Fruit fly (Drosophila melanogaster): ENCODE measurements around the gene CG2182.

- TF ChIP-seq CG6854 (GFP tag; optimal IDR thresholded peaks at IDR 0.05) (no peak), CG16779 (tag; optimal IDR thresholded peaks at IDR 0.05) (no peak), eg (GFP tag; IDR thresholded peaks at IDR 0.05) (no peak), topi (GFP tag; optimal IDR thresholded peaks at IDR 0.05) (no peak), CG4318 (GFP tag; optimal IDR thresholded peaks at IDR 0.05) (no peak), Eip93F (GFP tag; optimal IDR thresholded peaks at IDR 0.05) (no peak), CG11902 (GFP tag; optimal IDR thresholded peaks at IDR 0.05) (no peak), CG9139 (GFP tag; optimal IDR thresholded peaks at IDR 0.05) (no peak), Smox (GFP tag; optimal IDR thresholded peaks at IDR 0.05) (no peak), Eip78C (GFP tag) (no peak), Sox102F (GFP tag; optimal IDR thresholded peaks at IDR 0.05) (no peak), CG31627 (GFP tag; optimal IDR thresholded peaks at IDR 0.05) (no peak), svp (GFP tag) (no peak), Hr39 (GFP tag; optimal IDR thresholded peaks at IDR 0.05) (no peak)
These were observed 32.2 kb downstream of the CG2182 start, which contains the start of gene CG31551 for dm6 chr3R:5627552-5627951.

Data from whole organism, prepupa.